Fruit fly (Drosophila melanogaster) S2 (cell line): ENCODE results near the gene CG14971.

ENCODE experiments used
- CG8478 ChIP-seq: fragments of >200 bp; optimal IDR thresholded peaks from 2 replicates; lab custom pipeline; 2018
- CTCF ChIP-seq, 2 experiments: fragments of >200 bp; optimal IDR thresholded peaks; 2 replicates each; lab custom pipeline; 2018

DNA sequence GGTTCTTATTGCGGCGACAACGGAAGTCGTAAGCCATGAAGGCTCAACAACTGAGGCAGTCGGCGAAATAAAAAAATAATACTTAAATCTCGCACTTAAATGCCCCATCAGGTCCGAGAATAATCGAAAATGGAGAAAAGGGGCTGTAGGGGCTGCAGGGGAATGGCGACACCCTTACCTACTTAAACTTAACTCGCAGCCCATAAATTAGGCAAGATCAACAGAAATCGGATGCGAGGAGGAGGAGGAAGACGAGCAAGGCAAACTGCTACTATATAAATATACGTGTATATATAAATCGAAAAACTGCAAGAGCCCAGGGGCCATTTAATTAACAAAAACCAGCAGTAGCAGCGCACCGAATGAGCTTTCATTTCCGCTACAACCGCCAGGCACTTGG, 31.5 kb downstream of the CG14971 start:
- TF ChIP-seq CTCF (optimal IDR thresholded peaks at IDR 0.05; lab: Kevin White, UChicago) (no peak), CG8478 (lab: Kevin White, UChicago) (no peak)
